Fruit fly (Drosophila melanogaster) whole organism, embryonic: Measurements from ENCODE around the gene Cog3.

ENCODE experiments used
- Abd-B ChIP-seq: fragments of 200-800 bp; sonication (Bioruptor generic); optimal IDR thresholded peaks from 2 replicates; lab custom pipeline; 2018; ENCODE audit warnings: missing biosample characterization, mild to moderate bottlenecking, missing genetic modification characterization, moderate library complexity
- Adf1 ChIP-seq: fragments of 200-800 bp; sonication (Bioruptor generic); IDR thresholded peaks from 2 replicates; pipeline ENCODE4 v1.3.6; 2022; ENCODE audit warnings: missing biosample characterization, missing genetic modification characterization
- CG10267 ChIP-seq: fragments of 200-800 bp; sonication (Bioruptor generic); optimal IDR thresholded peaks from 2 replicates; lab custom pipeline; 2018; ENCODE audit warnings: missing biosample characterization, mild to moderate bottlenecking, missing genetic modification characterization, moderate library complexity
- CG10274 ChIP-seq: fragments of 200-800 bp; sonication (Bioruptor generic); optimal IDR thresholded peaks from 3 replicates; lab custom pipeline; 2017; ENCODE audit warnings: missing biosample characterization, mild to moderate bottlenecking, missing genetic modification characterization
- CG11456 ChIP-seq: fragments of 200-800 bp; sonication (Bioruptor generic); IDR thresholded peaks from 3 replicates; pipeline ENCODE4 v1.3.6; 2022; ENCODE audit warnings: missing biosample characterization, missing genetic modification characterization
- CG12391 ChIP-seq: fragments of 200-800 bp; sonication (Bioruptor generic); optimal IDR thresholded peaks from 3 replicates; lab custom pipeline; 2018; ENCODE audit warnings: missing biosample characterization, mild to moderate bottlenecking, missing genetic modification characterization, moderate library complexity
- CG1603 ChIP-seq: fragments of 200-800 bp; sonication (Bioruptor generic); optimal IDR thresholded peaks from 2 replicates; lab custom pipeline; 2019; ENCODE audit warnings: missing biosample characterization, mild to moderate bottlenecking, missing genetic modification characterization, moderate library complexity
- CG17186 ChIP-seq: fragments of 200-800 bp; sonication (Bioruptor generic); optimal IDR thresholded peaks from 3 replicates; lab custom pipeline; 2017; ENCODE audit warnings: missing biosample characterization, missing genetic modification reagents, missing genetic modification characterization
- CG4424 ChIP-seq: fragments of 200-800 bp; sonication (Bioruptor generic); optimal IDR thresholded peaks from 3 replicates; lab custom pipeline; 2016; ENCODE audit warnings: missing biosample characterization, missing genetic modification characterization
- CG4854 ChIP-seq: fragments of 200-800 bp; sonication (Bioruptor generic); optimal IDR thresholded peaks from 2 replicates; lab custom pipeline; 2016; ENCODE audit warnings: missing biosample characterization, missing genetic modification characterization, inconsistent platforms
- CG7839 ChIP-seq: fragments of 200-800 bp; sonication (Bioruptor generic); optimal IDR thresholded peaks from 3 replicates; lab custom pipeline; 2018; ENCODE audit warnings: missing biosample characterization, mild to moderate bottlenecking, missing genetic modification characterization, moderate library complexity
- CG8388 ChIP-seq: fragments of 200-800 bp; sonication (Bioruptor generic); optimal IDR thresholded peaks from 2 replicates; lab custom pipeline; 2019; ENCODE audit warnings: missing biosample characterization, mild to moderate bottlenecking, missing genetic modification characterization, moderate library complexity
- CG9727 ChIP-seq: fragments of 200-800 bp; sonication (Bioruptor generic); optimal IDR thresholded peaks from 3 replicates; lab custom pipeline; 2017; ENCODE audit warnings: missing biosample characterization, mild to moderate bottlenecking, missing genetic modification characterization
- CoRest ChIP-seq: fragments of 200-800 bp; sonication (Bioruptor generic); optimal IDR thresholded peaks from 3 replicates; lab custom pipeline; 2018; ENCODE audit warnings: missing biosample characterization, mild to moderate bottlenecking, missing genetic modification characterization, moderate library complexity
- D19A ChIP-seq: fragments of 200-800 bp; optimal IDR thresholded peaks from 3 replicates; lab custom pipeline; 2019; ENCODE audit warnings: missing biosample characterization, mild to moderate bottlenecking, missing genetic modification characterization, moderate library complexity
- Drgx ChIP-seq: fragments of 200-800 bp; sonication (Bioruptor generic); IDR thresholded peaks from 2 replicates; pipeline ENCODE4 v1.3.6; 2022; ENCODE audit warnings: missing biosample characterization, missing genetic modification characterization
- H15 ChIP-seq: fragments of 200-800 bp; sonication (Bioruptor generic); IDR thresholded peaks from 3 replicates; pipeline ENCODE4 v1.3.6; 2022; ENCODE audit warnings: missing biosample characterization, missing genetic modification characterization
- HLH3B ChIP-seq: fragments of 200-800 bp; sonication (Bioruptor generic); IDR thresholded peaks from 2 replicates; pipeline ENCODE4 v1.3.6; 2022; ENCODE audit warnings: missing biosample characterization, missing genetic modification characterization
- Hand ChIP-seq: fragments of 200-800 bp; sonication (Bioruptor generic); optimal IDR thresholded peaks from 2 replicates; lab custom pipeline; 2017; ENCODE audit warnings: mild to moderate bottlenecking, missing biosample characterization, missing genetic modification reagents, missing genetic modification characterization
- Hmr ChIP-seq: fragments of 200-800 bp; sonication (Bioruptor generic); optimal IDR thresholded peaks from 3 replicates; lab custom pipeline; 2017; ENCODE audit warnings: mild to moderate bottlenecking, missing biosample characterization, missing genetic modification reagents, missing genetic modification characterization
- Hr78 ChIP-seq, 2 experiments: fragments of 200-800 bp in 1 of 2; fragments of >200 bp in 1 of 2; sonication (Bioruptor generic) in 1 of 2; optimal IDR thresholded peaks; 2 replicates each; lab custom pipeline; 2017 to 2019; ENCODE audit warnings: missing biosample characterization in 2 of 2, missing genetic modification characterization in 2 of 2, mild to moderate bottlenecking in 1 of 2, moderate library complexity in 1 of 2
- MTF-1 ChIP-seq: fragments of 200-800 bp; sonication (Bioruptor generic); optimal IDR thresholded peaks from 2 replicates; lab custom pipeline; 2018; ENCODE audit warnings: missing biosample characterization, mild to moderate bottlenecking, missing genetic modification characterization, borderline replicate concordance
- Mad ChIP-seq: fragments of 200-800 bp; sonication (Bioruptor generic); optimal IDR thresholded peaks from 2 replicates; lab custom pipeline; 2016; ENCODE audit warnings: missing biosample characterization, missing genetic modification characterization
- Myb ChIP-seq: fragments of 200-800 bp; sonication (Bioruptor generic); optimal IDR thresholded peaks from 2 replicates; lab custom pipeline; 2016; ENCODE audit warnings: missing biosample characterization, missing genetic modification characterization
- NK7.1 ChIP-seq: fragments of 200-800 bp; sonication (Bioruptor generic); optimal IDR thresholded peaks from 3 replicates; lab custom pipeline; 2016; ENCODE audit warnings: missing biosample characterization, missing genetic modification characterization
- Ptx1 ChIP-seq: fragments of 200-800 bp; sonication (Bioruptor generic); IDR thresholded peaks from 2 replicates; pipeline ENCODE4 v1.3.6; 2022; ENCODE audit warnings: missing biosample characterization, missing genetic modification characterization
- Six4 ChIP-seq: fragments of 200-800 bp; sonication (Bioruptor generic); optimal IDR thresholded peaks from 2 replicates; lab custom pipeline; 2016; ENCODE audit warnings: missing biosample characterization, missing genetic modification characterization
- Sox102F ChIP-seq: fragments of 200-800 bp; sonication (Bioruptor generic); optimal IDR thresholded peaks from 2 replicates; lab custom pipeline; 2018; ENCODE audit warnings: missing biosample characterization, mild to moderate bottlenecking, missing genetic modification characterization, moderate library complexity
- bcd ChIP-seq: fragments of 200-800 bp; sonication (Bioruptor generic); optimal IDR thresholded peaks from 2 replicates; lab custom pipeline; 2017; ENCODE audit warnings: missing biosample characterization, mild to moderate bottlenecking, missing genetic modification characterization
- bigmax ChIP-seq: fragments of 200-800 bp; sonication (Bioruptor generic); optimal IDR thresholded peaks from 2 replicates; lab custom pipeline; 2018; ENCODE audit warnings: missing biosample characterization, mild to moderate bottlenecking, missing genetic modification characterization
- bsh ChIP-seq, 2 experiments: fragments of 200-800 bp; sonication (Bioruptor generic); optimal IDR thresholded peaks; 2 replicates each; lab custom pipeline; 2017 to 2018; ENCODE audit warnings: mild to moderate bottlenecking in 2 of 2, missing biosample characterization in 2 of 2, missing genetic modification characterization in 2 of 2, moderate library complexity in 1 of 2
- chif ChIP-seq, 2 experiments: fragments of 200-800 bp; sonication (Bioruptor generic); optimal IDR thresholded peaks; 3 replicates each; lab custom pipeline; 2016; ENCODE audit warnings: missing biosample characterization in 2 of 2, missing genetic modification characterization in 2 of 2
- chinmo ChIP-seq: fragments of 200-800 bp; sonication (Bioruptor generic); IDR thresholded peaks from 4 replicates; pipeline ENCODE4 v1.3.6; 2022; ENCODE audit warnings: missing biosample characterization, missing genetic modification characterization; ENCODE audit not compliant: partially characterized antibody
- ci ChIP-seq: fragments of 200-800 bp; sonication (Bioruptor generic); IDR thresholded peaks from 3 replicates; pipeline ENCODE4 v1.3.6; 2022; ENCODE audit warnings: missing biosample characterization, missing genetic modification characterization
- ewg ChIP-seq: fragments of 200-800 bp; sonication (Bioruptor generic); optimal IDR thresholded peaks from 3 replicates; lab custom pipeline; 2017; ENCODE audit warnings: mild to moderate bottlenecking, missing biosample characterization, missing genetic modification reagents, missing genetic modification characterization
- fd3F ChIP-seq: fragments of 200-800 bp; sonication (Bioruptor generic); optimal IDR thresholded peaks from 2 replicates; lab custom pipeline; 2018; ENCODE audit warnings: missing biosample characterization, mild to moderate bottlenecking, missing genetic modification characterization, moderate library complexity
- fd96Cb ChIP-seq: fragments of 200-800 bp; sonication (Bioruptor generic); optimal IDR thresholded peaks from 2 replicates; lab custom pipeline; 2018; ENCODE audit warnings: missing biosample characterization, mild to moderate bottlenecking, missing genetic modification characterization, moderate library complexity
- her ChIP-seq: fragments of 200-800 bp; sonication (Bioruptor generic); optimal IDR thresholded peaks from 2 replicates; lab custom pipeline; 2016; ENCODE audit warnings: missing biosample characterization, missing genetic modification characterization
- nmo ChIP-seq: fragments of 200-800 bp; sonication (Bioruptor generic); optimal IDR thresholded peaks from 2 replicates; lab custom pipeline; 2018; ENCODE audit warnings: missing biosample characterization, mild to moderate bottlenecking, missing genetic modification characterization, moderate library complexity
- nom ChIP-seq: fragments of 200-800 bp; sonication (Bioruptor generic); optimal IDR thresholded peaks from 2 replicates; lab custom pipeline; 2017; ENCODE audit warnings: missing biosample characterization, missing genetic modification characterization, mild to moderate bottlenecking, moderate library complexity, missing genetic modification reagents
- pros ChIP-seq: fragments of 200-800 bp; sonication (Bioruptor generic); optimal IDR thresholded peaks from 3 replicates; lab custom pipeline; 2019; ENCODE audit warnings: missing biosample characterization, mild to moderate bottlenecking, missing genetic modification characterization, moderate library complexity
- psq ChIP-seq: fragments of 200-800 bp; sonication (Bioruptor generic); optimal IDR thresholded peaks from 2 replicates; lab custom pipeline; 2017; ENCODE audit warnings: missing biosample characterization, missing genetic modification characterization
- sens ChIP-seq: fragments of 200-800 bp; sonication (Bioruptor generic); peaks from one replicate; lab custom pipeline; 2016; ENCODE audit warnings: missing biosample characterization, missing genetic modification characterization
- seq ChIP-seq: fragments of 200-800 bp; sonication (Bioruptor generic); IDR thresholded peaks from 2 replicates; pipeline ENCODE4 v1.3.6; 2022; ENCODE audit warnings: missing biosample characterization, missing genetic modification characterization
- sna ChIP-seq: fragments of 200-800 bp; sonication (Bioruptor generic); IDR thresholded peaks from 2 replicates; pipeline ENCODE4 v1.3.6; 2022; ENCODE audit warnings: missing biosample characterization, missing genetic modification characterization; ENCODE audit not compliant: partially characterized antibody
- stc ChIP-seq: fragments of 200-800 bp; sonication (Bioruptor generic); IDR thresholded peaks from 2 replicates; pipeline ENCODE4 v1.3.6; 2022; ENCODE audit warnings: missing biosample characterization, missing genetic modification characterization
- tup ChIP-seq: fragments of 200-800 bp; sonication (Bioruptor generic); optimal IDR thresholded peaks from 2 replicates; lab custom pipeline; 2016; ENCODE audit warnings: missing biosample characterization, mild to moderate bottlenecking, missing genetic modification characterization, moderate library complexity

The Cog3 gene

dm6 chr2L:3482712-3483111 lies 25.8 kb upstream of the Cog3 start (continued):
- TF ChIP-seq Hr78 (GFP tag; optimal IDR thresholded peaks at IDR 0.05; lab: Kevin White, UChicago) (no peak), fd96Cb (tag; lab: Kevin White, UChicago) (peak; percentile 32), ci (GFP tag; lab: Robert Waterston, UW) (0 out of 3 replicates have a peak, but pooled peaks have one; percentile 30), CG8388 (GFP tag; lab: Kevin White, UChicago) (peak; percentile 4), ewg (GFP tag; lab: Kevin White, UChicago) (peak; percentile 3), Mad (GFP tag; lab: Kevin White, UChicago) (no peak), nmo (peak; percentile 30), sens (GFP tag; lab: Kevin White, UChicago) (peak; percentile 1), CG4854 (GFP tag; lab: Kevin White, UChicago) (no peak), bcd (GFP tag; lab: Kevin White, UChicago) (peak; percentile 0), Six4 (GFP tag; lab: Kevin White, UChicago) (no peak), Sox102F (GFP tag; lab: Kevin White, UChicago) (peak; percentile 47), CG4424 (GFP tag; lab: Kevin White, UChicago) (peak; percentile 4), CG10274 (GFP tag; lab: Kevin White, UChicago) (no peak), Ptx1 (peak; percentile 41; the same call in 1 of the 2 replicates), CoRest (tag; lab: Kevin White, UChicago) (peak; percentile 10)

DNA sequence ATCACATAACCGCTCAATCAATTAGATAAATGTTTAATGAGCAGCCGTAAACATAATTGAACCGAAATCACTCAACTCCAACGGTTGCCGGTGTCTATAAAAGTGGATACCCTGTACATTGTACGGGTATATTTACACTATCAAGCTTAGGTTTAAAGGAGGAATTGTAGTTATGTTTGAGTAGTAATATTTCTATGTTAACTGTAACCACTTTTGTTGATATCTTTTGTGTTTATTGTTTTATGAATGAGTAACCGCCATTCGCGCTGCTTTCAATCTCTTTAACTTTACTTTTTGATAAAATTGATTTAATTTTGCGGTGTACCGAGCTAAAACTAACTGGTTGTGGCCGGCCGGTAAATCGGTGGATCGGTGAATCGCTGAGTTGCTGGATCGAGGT lies 25.2 kb upstream of the Cog3 start:
- TF ChIP-seq Myb (GFP tag; lab: Kevin White, UChicago) (no peak), Hand (GFP tag; lab: Kevin White, UChicago) (no peak), HLH3B (GFP tag; lab: Robert Waterston, UW) (no peak), Drgx (GFP tag; lab: Robert Waterston, UW) (peak; percentile 80), bigmax (no peak), CG7839 (tag; lab: Kevin White, UChicago) (no peak)

DNA sequence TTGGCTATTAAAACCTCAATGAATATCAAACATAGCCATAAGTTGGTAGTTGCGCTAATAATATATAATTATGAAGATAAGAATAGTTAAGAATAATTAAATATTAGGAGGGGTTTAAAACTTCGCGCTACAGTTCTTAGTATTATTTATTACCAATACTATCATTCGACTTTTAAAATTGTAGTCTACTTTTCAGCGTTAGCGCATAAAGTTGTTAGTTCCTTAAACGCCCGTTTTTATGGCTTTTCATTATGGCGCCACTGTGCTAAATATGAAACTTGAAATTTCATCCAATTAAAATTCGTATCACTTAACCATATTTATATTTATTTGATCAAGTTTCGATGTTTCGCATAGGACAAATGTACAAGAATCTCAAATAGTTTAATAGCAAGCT lies 23.6 kb upstream of the Cog3 start:
- TF ChIP-seq chif (GFP tag; optimal IDR thresholded peaks at IDR 0.05; lab: Kevin White, UChicago): no peak
- no peak for TF ChIP-seq MTF-1
- TF ChIP-seq seq: no peak
- no peak for TF ChIP-seq psq (GFP tag; lab: Kevin White, UChicago)
- peak; percentile 82 for TF ChIP-seq CG10267 (tag; lab: Kevin White, UChicago)
- no peak for TF ChIP-seq Hmr (GFP tag; lab: Kevin White, UChicago)
- no peak for TF ChIP-seq Adf1 (GFP tag; lab: Robert Waterston, UW)
- TF ChIP-seq CG1603 (tag; lab: Kevin White, UChicago): peak; percentile 2
- TF ChIP-seq bsh (GFP tag; optimal IDR thresholded peaks at IDR 0.05; lab: Kevin White, UChicago): no peak
- TF ChIP-seq fd96Cb (tag; lab: Kevin White, UChicago): no peak
- no peak for TF ChIP-seq CG11456 (GFP tag; lab: Robert Waterston, UW)
- no peak for TF ChIP-seq CG9727 (GFP tag; lab: Kevin White, UChicago)
- no peak for TF ChIP-seq sna
- no peak for TF ChIP-seq CG17186 (GFP tag; lab: Kevin White, UChicago)
- no peak for TF ChIP-seq NK7.1 (GFP tag; lab: Kevin White, UChicago)
- TF ChIP-seq her (GFP tag; lab: Kevin White, UChicago): no peak
- no peak for TF ChIP-seq pros
- no peak for TF ChIP-seq Abd-B (GFP tag; lab: Kevin White, UChicago)
- TF ChIP-seq H15 (GFP tag; lab: Robert Waterston, UW): no peak
- peak; percentile 14; the same call in 1 of the 4 replicates for TF ChIP-seq chinmo
- no peak for TF ChIP-seq CG12391 (tag; lab: Kevin White, UChicago)
- TF ChIP-seq nom (GFP tag; lab: Kevin White, UChicago): no peak
- no peak for TF ChIP-seq tup (GFP tag; lab: Kevin White, UChicago)
- no peak for TF ChIP-seq nmo
- TF ChIP-seq Mad (GFP tag; lab: Kevin White, UChicago): no peak
- TF ChIP-seq stc: no peak
- TF ChIP-seq fd3F (GFP tag; lab: Kevin White, UChicago): no peak
- no peak for TF ChIP-seq D19A (tag; lab: Kevin White, UChicago)
